Fruit fly (Drosophila melanogaster) Kc167 (cell line): ENCODE results near the gene mnd.

Source experiments
- Myc ChIP-seq: fragments of >200 bp; optimal IDR thresholded peaks from 2 replicates; lab custom pipeline; 2017; ENCODE audit warnings: missing external identifiers
- Sin3A ChIP-seq: fragments of >200 bp; optimal IDR thresholded peaks from 2 replicates; lab custom pipeline; 2018; ENCODE audit warnings: missing external identifiers
- h ChIP-seq: fragments of >200 bp; optimal IDR thresholded peaks from 3 replicates; lab custom pipeline; 2018; ENCODE audit warnings: missing external identifiers
- insv ChIP-seq: fragments of >200 bp; optimal IDR thresholded peaks from 3 replicates; lab custom pipeline; 2018; ENCODE audit warnings: missing external identifiers
- psq ChIP-seq: fragments of >200 bp; optimal IDR thresholded peaks from 2 replicates; lab custom pipeline; 2017; ENCODE audit warnings: missing external identifiers
- ttk ChIP-seq: sonication (Bioruptor generic); optimal IDR thresholded peaks from 2 replicates; lab custom pipeline; 2017; ENCODE audit warnings: missing external identifiers

The mnd gene

DNA sequence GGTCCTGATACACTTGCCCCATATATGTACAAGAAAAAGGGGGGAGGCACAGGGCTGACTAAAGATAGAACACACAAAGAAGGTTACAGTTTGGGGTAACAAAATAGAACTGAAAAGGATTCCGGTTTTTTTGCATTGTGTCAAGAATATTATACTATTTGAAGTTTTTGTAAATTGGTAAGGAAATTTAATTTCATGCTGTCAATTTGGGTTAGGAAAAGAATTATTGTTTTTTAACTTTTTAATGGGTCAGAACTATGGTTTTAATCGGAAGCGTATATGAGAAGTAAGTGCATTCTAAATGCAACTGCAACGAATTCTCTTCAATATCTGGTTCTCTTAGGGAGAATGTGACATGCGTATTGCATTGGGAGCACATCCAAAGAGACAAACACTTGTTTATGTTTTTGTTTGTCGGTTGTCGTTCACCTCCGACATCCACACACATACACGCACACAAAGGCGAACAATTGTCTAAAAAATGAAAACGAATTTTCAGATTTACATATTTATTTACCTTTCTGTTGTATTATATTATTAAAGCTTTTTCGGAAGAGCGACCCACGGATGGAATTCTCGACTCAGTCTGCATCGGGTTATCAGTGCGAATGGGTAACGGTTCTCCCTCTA is at the start of gene mnd:
Gene mnd (plus strand): TSS at position 580 of the 630 bp plus-strand sequence.
- TF ChIP-seq Myc (lab: Kevin White, UChicago) = no peak
- no peak for TF ChIP-seq insv (lab: Kevin White, UChicago)
- TF ChIP-seq h (lab: Kevin White, UChicago) = no peak
- no peak for TF ChIP-seq ttk (lab: Kevin White, UChicago)
- TF ChIP-seq psq = no peak
- TF ChIP-seq Sin3A (lab: Kevin White, UChicago) = no peak

DNA sequence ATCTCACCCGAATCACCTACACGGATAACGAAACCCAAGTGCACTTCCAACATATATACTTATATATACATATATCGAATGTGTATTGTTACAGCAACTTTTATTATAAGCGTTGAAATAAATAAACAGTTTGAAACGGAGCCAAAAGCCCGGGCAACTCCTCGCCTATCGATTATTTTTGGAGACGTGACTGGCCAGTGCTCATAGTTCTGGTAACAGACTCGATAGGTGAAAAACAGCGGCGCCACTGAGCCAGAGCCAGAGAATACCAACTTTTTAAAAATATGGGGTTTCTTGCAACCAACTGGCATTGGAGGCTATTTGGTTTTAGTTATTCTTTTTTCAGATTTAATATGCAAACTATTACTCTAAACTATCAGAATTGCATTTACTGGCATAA is 42.1 kb upstream of the mnd start:
- TF ChIP-seq Myc (lab: Kevin White, UChicago) = no peak
- no peak for TF ChIP-seq psq
- no peak for TF ChIP-seq insv (lab: Kevin White, UChicago)
- no peak for TF ChIP-seq h (lab: Kevin White, UChicago)
- no peak for TF ChIP-seq Sin3A (lab: Kevin White, UChicago)
- no peak for TF ChIP-seq ttk (lab: Kevin White, UChicago)

DNA sequence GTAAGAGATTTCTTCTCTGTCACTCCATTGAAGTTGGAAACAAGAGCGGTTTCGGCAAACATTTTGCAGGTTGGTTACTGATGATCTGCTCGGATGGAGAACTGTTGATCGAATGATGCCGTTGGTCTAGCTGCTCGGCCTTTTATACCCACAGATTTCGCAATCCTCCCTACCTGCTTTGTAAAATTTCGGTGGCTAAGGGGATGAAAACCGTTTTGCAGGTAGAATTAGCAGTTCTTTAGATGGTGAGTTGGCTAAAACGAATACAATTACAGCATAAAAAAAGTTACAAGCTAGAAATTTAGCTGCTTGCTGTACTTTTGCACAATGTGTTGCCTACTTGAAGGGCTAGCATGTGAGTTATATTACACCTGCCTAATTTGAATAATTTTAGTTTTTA is 40.7 kb upstream of the mnd start, which contains the start of gene CG13465:
Gene CG13465 (minus strand): TSS at position 101 of the 400 bp plus-strand sequence.
- TF ChIP-seq h (lab: Kevin White, UChicago) (no peak), insv (lab: Kevin White, UChicago) (no peak), ttk (lab: Kevin White, UChicago) (no peak), Sin3A (lab: Kevin White, UChicago) (no peak), psq (no peak), Myc (lab: Kevin White, UChicago) (no peak)

DNA sequence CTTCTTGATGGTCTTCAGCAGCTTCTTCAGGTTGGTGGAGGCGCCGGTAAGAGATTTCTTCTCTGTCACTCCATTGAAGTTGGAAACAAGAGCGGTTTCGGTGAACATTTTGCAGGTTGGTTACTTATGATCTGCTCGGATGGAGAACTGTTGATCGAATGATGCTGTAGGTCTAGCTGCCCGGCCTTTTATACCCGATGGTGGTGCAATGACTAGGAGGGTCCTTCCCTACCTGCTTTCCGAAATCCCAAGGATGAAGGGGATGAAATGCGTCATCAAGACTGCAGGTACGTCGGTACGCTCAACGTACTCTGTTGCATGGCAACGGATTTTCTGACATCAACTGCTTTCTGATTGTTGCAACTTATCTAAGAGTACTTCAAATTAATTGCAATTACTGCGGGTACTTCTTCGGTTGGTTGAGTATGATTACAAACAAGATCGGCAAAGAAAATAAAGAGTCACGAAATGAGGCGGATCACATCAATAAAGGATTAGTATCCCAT is 38.9 kb upstream of the mnd start, which contains the start of gene BobA:
Gene BobA (minus strand): TSS at position 165 of the 506 bp plus-strand sequence.
- TF ChIP-seq h (lab: Kevin White, UChicago) = no peak
- no peak for TF ChIP-seq ttk (lab: Kevin White, UChicago)
- TF ChIP-seq Myc (lab: Kevin White, UChicago) = no peak
- no peak for TF ChIP-seq insv (lab: Kevin White, UChicago)
- no peak for TF ChIP-seq Sin3A (lab: Kevin White, UChicago)
- no peak for TF ChIP-seq psq

DNA sequence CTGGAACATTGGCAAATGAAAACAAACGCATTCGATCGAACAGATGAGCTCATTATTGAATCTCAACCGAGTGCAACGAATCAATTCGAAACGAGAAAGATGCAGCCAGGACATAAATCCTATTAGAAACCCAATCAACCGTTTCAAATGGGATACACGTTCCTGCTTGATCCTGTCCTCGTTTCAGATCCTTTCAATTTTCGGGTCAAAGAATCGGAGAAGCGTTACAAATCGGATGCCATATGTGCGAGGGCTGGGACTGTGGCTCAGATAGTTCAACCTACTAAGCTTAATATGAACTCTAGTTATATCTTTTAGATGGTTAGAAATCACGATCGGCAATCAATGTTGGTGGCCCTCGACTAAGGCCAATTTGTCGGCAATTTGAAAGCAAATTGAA is 35.0 kb upstream of the mnd start:
- TF ChIP-seq Myc (lab: Kevin White, UChicago) (no peak), ttk (lab: Kevin White, UChicago) (no peak), psq (no peak), Sin3A (lab: Kevin White, UChicago) (no peak), insv (lab: Kevin White, UChicago) (no peak), h (lab: Kevin White, UChicago) (no peak)

DNA sequence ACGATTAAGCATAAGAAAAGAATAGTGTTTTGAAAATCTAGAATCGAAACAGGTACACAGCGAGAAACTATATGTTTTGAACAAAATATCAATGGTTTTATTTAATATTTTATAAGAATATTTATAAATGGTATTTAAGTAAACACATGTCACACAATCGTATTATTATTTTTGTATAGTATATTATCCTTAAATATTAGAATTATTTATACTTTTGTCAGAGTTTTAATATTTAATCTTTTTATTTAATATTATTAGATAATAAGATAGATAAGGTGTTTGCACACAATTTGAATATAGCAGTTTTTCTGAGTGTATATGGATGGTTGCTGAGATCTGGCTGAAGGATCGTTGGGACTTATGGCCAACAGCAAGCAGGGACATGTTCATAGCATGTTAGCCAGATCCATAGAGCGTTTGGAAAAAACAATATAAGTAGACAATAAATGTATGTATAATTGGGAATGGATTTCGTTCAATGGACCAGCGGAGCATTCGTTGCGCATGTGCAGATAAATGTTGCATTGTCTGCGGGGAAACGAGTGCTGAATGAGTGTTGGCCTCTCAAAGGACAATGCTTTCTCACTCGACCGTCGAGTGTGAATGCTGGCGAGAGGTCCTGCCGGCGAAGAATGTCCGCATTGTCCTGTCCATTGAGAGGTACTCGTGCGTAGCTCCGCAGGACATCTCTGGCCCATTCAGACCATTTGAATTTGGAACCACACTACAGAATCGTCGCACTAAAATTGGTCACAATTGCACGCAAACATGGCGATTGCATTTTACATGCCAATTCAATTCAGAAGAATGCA is 31.8 kb upstream of the mnd start:
- TF ChIP-seq h (lab: Kevin White, UChicago) (no peak), insv (lab: Kevin White, UChicago) (no peak), psq (no peak), Myc (lab: Kevin White, UChicago) (no peak), ttk (lab: Kevin White, UChicago) (no peak), Sin3A (lab: Kevin White, UChicago) (no peak)

DNA sequence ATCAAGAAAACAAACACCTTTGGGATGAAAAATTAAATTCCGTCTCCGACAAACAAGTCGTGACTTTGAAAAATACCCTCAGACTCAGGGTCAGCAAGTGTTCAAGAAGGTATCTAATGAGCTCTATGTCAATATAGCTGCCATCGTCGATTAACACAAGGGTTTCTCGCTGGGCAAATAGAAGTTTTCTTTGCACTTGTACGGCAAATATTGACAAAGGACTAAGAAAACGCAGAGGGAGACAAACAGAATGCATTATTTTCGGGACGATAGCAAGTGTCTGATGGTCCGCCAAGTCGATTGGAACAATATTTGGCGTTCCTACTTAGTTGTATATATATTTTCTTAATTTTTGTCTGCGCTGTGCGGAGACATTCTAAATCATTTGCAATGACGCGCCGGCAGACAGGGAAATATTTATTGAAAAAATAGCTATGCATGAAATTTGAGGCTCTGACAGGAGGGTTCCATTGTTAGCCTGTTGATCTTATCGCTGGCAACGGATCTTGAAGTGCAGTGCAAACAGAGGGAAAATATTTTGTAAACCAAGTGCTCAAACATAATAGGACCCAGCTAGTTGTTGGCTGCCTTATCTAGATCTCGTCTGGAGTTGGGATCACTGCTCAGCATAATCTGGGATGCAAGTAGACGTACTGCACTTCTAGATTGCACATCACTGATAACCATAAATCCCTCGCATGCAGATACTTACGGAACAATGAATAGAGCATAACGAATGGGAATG is 28.4 kb upstream of the mnd start:
- TF ChIP-seq h (lab: Kevin White, UChicago) (no peak), Myc (lab: Kevin White, UChicago) (no peak), Sin3A (lab: Kevin White, UChicago) (no peak), ttk (lab: Kevin White, UChicago) (no peak), psq (no peak), insv (lab: Kevin White, UChicago) (no peak)

DNA sequence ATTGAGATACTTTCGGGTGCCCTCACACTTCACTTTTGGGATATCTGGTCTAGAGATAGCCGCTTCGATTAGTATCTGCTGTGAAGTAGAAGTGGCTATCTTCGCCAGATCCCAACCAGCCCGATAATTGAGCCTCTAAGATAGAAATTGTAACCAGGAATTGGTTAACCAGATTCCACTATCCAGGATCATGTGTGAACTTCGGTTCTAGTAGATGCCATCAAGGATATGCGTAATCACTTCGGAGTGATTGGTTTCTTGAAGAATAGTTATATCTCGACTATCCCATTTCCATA is 27.9 kb upstream of the mnd start:
- TF ChIP-seq insv (lab: Kevin White, UChicago) (no peak), Sin3A (lab: Kevin White, UChicago) (no peak), Myc (lab: Kevin White, UChicago) (no peak), ttk (lab: Kevin White, UChicago) (no peak), h (lab: Kevin White, UChicago) (no peak), psq (no peak)

DNA sequence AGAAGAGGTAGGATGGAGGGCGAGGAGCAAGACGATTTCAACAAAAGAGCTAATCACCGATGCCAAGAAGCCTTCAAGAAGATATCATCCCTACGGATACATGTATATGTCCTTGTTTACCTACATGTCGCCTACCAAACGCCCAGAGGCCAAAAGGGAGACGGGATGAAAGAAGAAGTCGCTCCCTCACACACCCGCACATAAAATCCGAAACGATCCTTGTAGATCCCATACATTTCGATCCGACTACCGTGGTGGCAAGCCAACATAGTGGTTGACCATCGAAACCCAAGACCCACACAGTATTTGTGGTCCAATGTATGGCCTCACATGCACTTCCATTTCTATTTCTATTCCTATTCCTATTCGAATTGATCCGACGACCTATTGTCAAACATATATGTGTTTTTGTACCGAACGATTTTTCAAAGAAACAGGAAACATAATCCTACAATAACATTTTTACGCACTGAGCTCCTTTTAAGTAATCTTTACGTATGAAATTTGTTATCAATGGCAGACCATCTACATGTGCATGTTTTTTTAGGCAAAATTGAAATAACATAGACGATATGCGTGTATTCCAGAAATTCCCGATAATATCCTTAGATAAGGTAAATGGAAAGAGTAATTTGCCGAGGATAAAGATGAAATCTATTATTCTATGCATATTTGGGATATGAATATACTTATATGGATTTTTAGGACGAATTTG is 26.1 kb upstream of the mnd start:
- no peak for TF ChIP-seq h (lab: Kevin White, UChicago)

DNA sequence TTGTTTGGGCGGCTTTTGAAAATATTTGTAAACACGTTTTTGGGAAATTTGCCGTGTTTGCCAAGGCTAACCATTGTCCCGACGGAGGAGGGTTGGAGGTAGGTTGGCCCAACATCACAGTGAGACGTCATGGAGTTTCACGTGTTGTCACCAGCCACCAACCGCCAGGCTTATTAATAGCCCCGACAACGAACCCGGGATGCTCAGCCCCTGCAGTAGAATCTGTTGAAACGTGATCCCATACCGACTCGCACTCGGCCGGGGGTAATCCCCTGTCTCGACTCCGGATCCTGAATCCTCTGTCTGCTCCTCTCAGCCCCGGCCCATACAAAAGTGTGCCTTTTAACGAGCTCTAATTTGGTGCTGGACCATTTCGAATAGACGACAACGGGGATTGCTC is 24.4 kb upstream of the mnd start:
- no peak for TF ChIP-seq psq

DNA sequence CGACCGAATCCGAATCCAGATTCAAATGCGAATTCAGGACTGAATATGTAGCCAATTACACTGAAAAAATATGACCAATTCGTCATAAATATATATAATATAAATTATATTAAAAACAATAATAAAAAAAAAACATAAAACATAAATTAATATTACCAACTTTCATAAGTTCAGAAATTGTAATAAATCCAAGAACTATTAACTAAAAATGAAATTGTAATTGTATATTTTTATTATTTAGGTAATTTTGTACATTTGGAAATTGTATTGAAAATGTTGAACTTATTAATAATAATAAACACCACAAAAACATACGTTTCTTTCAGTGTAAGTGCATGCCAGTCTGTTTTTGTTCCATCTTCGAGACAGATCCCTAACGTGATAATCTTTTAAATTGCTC is 23.9 kb upstream of the mnd start:
- TF ChIP-seq Sin3A (lab: Kevin White, UChicago) (no peak), insv (lab: Kevin White, UChicago) (no peak), ttk (lab: Kevin White, UChicago) (no peak), Myc (lab: Kevin White, UChicago) (no peak), psq (no peak), h (lab: Kevin White, UChicago) (no peak)
